Worm (Caenorhabditis elegans) whole organism, late embryonic: ENCODE measurements around the gene slmp-1.

ENCODE experiments used
- C08G9.2 ChIP-seq: sonication (generic microtip); optimal IDR thresholded peaks from 2 replicates; lab custom pipeline; 2016; ENCODE audit warnings: mild to moderate bottlenecking, missing genetic modification characterization, moderate library complexity, missing compliant biosample characterization
- C38D4.7 ChIP-seq: fragments of 200-800 bp; sonication (Bioruptor generic); optimal IDR thresholded peaks from 2 replicates; lab custom pipeline; 2018; ENCODE audit warnings: mild to moderate bottlenecking, missing genetic modification characterization, moderate library complexity, missing compliant biosample characterization
- F13H6.1 ChIP-seq: sonication (generic microtip); optimal IDR thresholded peaks from 2 replicates; lab custom pipeline; 2016; ENCODE audit warnings: missing genetic modification characterization, missing compliant biosample characterization
- K02D7.2 ChIP-seq: sonication (generic microtip); optimal IDR thresholded peaks from 2 replicates; lab custom pipeline; 2017; ENCODE audit warnings: mild to moderate bottlenecking, missing genetic modification characterization, missing compliant biosample characterization
- K09A11.1 ChIP-seq: sonication (generic microtip); optimal IDR thresholded peaks from 2 replicates; lab custom pipeline; 2017; ENCODE audit warnings: antibody characterized with exemption, mild to moderate bottlenecking, missing genetic modification characterization, missing compliant biosample characterization; ENCODE audit not compliant: insufficient read depth
- T23F11.4 ChIP-seq: fragments of 200-800 bp; sonication (Bioruptor generic); optimal IDR thresholded peaks from 2 replicates; lab custom pipeline; 2018; ENCODE audit warnings: mild to moderate bottlenecking, missing genetic modification characterization, missing compliant biosample characterization
- ahr-1 ChIP-seq: sonication (generic microtip); optimal IDR thresholded peaks from 2 replicates; lab custom pipeline; 2016; ENCODE audit warnings: missing genetic modification characterization, missing compliant biosample characterization
- ama-1 ChIP-seq: fragments of 150-350 bp; optimal IDR thresholded peaks from 2 replicates; lab custom pipeline; 2014
- ceh-18 ChIP-seq: sonication (generic microtip); optimal IDR thresholded peaks from 2 replicates; lab custom pipeline; 2016; ENCODE audit warnings: missing genetic modification characterization, missing compliant biosample characterization
- ceh-2 ChIP-seq: sonication (generic microtip); optimal IDR thresholded peaks from 2 replicates; lab custom pipeline; 2016; ENCODE audit warnings: missing genotype, missing genetic modification characterization, missing compliant biosample characterization
- ceh-22 ChIP-seq: sonication (generic microtip); optimal IDR thresholded peaks from 2 replicates; lab custom pipeline; 2017; ENCODE audit warnings: missing biosample characterization, missing genetic modification characterization
- ceh-24 ChIP-seq: sonication (generic microtip); optimal IDR thresholded peaks from 2 replicates; lab custom pipeline; 2016; ENCODE audit warnings: mild to moderate bottlenecking, missing genetic modification characterization, missing compliant biosample characterization
- ceh-30 ChIP-seq: fragments of 150-350 bp; optimal IDR thresholded peaks from 2 replicates; lab custom pipeline; 2014; ENCODE audit warnings: missing biosample characterization, missing genetic modification characterization
- ceh-31 ChIP-seq: sonication (generic microtip); optimal IDR thresholded peaks from 2 replicates; lab custom pipeline; 2016; ENCODE audit warnings: missing genetic modification characterization, missing compliant biosample characterization
- ceh-34 ChIP-seq: sonication (generic microtip); optimal IDR thresholded peaks from 2 replicates; lab custom pipeline; 2016; ENCODE audit warnings: mild to moderate bottlenecking, missing genetic modification characterization, missing compliant biosample characterization
- che-1 ChIP-seq: sonication (generic microtip); optimal IDR thresholded peaks from 2 replicates; lab custom pipeline; 2016; ENCODE audit warnings: mild to moderate bottlenecking, missing genetic modification characterization, missing compliant biosample characterization
- elt-2 ChIP-seq: sonication (generic microtip); optimal IDR thresholded peaks from 2 replicates; lab custom pipeline; 2016; ENCODE audit warnings: missing genetic modification reagents, missing genetic modification characterization, missing compliant biosample characterization
- elt-4 ChIP-seq: sonication (generic microtip); optimal IDR thresholded peaks from 2 replicates; lab custom pipeline; 2016; ENCODE audit warnings: missing genetic modification characterization, missing compliant biosample characterization
- ets-4 ChIP-seq: sonication (generic microtip); optimal IDR thresholded peaks from 2 replicates; lab custom pipeline; 2016; ENCODE audit warnings: missing genetic modification characterization, missing compliant biosample characterization
- eyg-1 ChIP-seq: sonication (generic microtip); optimal IDR thresholded peaks from 2 replicates; lab custom pipeline; 2016; ENCODE audit warnings: missing genotype, missing genetic modification characterization, missing compliant biosample characterization
- fax-1 ChIP-seq: sonication (generic microtip); optimal IDR thresholded peaks from 2 replicates; lab custom pipeline; 2016; ENCODE audit warnings: missing genotype, missing genetic modification characterization, missing compliant biosample characterization
- fkh-10 ChIP-seq: fragments of 150-350 bp; optimal IDR thresholded peaks from 2 replicates; lab custom pipeline; 2014; ENCODE audit warnings: missing biosample characterization, missing genetic modification reagents, missing genetic modification characterization
- gmeb-2 ChIP-seq: sonication (generic microtip); optimal IDR thresholded peaks from 2 replicates; lab custom pipeline; 2016; ENCODE audit warnings: missing genetic modification characterization, inconsistent platforms, missing compliant biosample characterization
- hlh-13 ChIP-seq: fragments of 200-800 bp; sonication (Bioruptor generic); optimal IDR thresholded peaks from 2 replicates; lab custom pipeline; 2018; ENCODE audit warnings: mild to moderate bottlenecking, missing genetic modification characterization, missing compliant biosample characterization
- hlh-15 ChIP-seq: sonication (generic microtip); optimal IDR thresholded peaks from 2 replicates; lab custom pipeline; 2016; ENCODE audit warnings: missing genetic modification characterization, missing compliant biosample characterization
- hlh-8 ChIP-seq: sonication (generic microtip); optimal IDR thresholded peaks from 2 replicates; lab custom pipeline; 2016; ENCODE audit warnings: missing genotype, missing genetic modification characterization, missing compliant biosample characterization
- lin-11 ChIP-seq: fragments of 200-800 bp; sonication (Bioruptor generic); optimal IDR thresholded peaks from 2 replicates; lab custom pipeline; 2018; ENCODE audit warnings: mild to moderate bottlenecking, missing genetic modification characterization, missing compliant biosample characterization
- nfya-1 ChIP-seq: sonication (generic microtip); optimal IDR thresholded peaks from 2 replicates; lab custom pipeline; 2017; ENCODE audit warnings: missing genetic modification characterization, mild to moderate bottlenecking, missing compliant biosample characterization, antibody characterized with exemption, moderate library complexity
- nhr-11 ChIP-seq: fragments of 150-350 bp; optimal IDR thresholded peaks from 2 replicates; lab custom pipeline; 2014; ENCODE audit warnings: missing biosample characterization, missing genetic modification characterization
- nhr-232 ChIP-seq: sonication (generic microtip); optimal IDR thresholded peaks from 2 replicates; lab custom pipeline; 2016; ENCODE audit warnings: missing genetic modification characterization, missing compliant biosample characterization
- npax-4 ChIP-seq: sonication (generic microtip); optimal IDR thresholded peaks from 2 replicates; lab custom pipeline; 2016; ENCODE audit warnings: missing genetic modification characterization, missing compliant biosample characterization
- odd-2 ChIP-seq: sonication (generic microtip); optimal IDR thresholded peaks from 2 replicates; lab custom pipeline; 2017; ENCODE audit warnings: antibody characterized with exemption, mild to moderate bottlenecking, missing genetic modification characterization, missing compliant biosample characterization
- pat-9 ChIP-seq: fragments of 200-800 bp; sonication (Bioruptor generic); optimal IDR thresholded peaks from 2 replicates; lab custom pipeline; 2018; ENCODE audit warnings: mild to moderate bottlenecking, missing genetic modification characterization, moderate library complexity, missing compliant biosample characterization
- pax-1 ChIP-seq: fragments of 150-350 bp; optimal IDR thresholded peaks from 2 replicates; lab custom pipeline; 2014; ENCODE audit warnings: missing biosample characterization, missing genetic modification characterization
- pha-2 ChIP-seq: sonication (generic microtip); optimal IDR thresholded peaks from 2 replicates; lab custom pipeline; 2017; ENCODE audit warnings: mild to moderate bottlenecking, missing genetic modification characterization, missing compliant biosample characterization
- pha-4 ChIP-seq: fragments of 150-350 bp; optimal IDR thresholded peaks from 2 replicates; lab custom pipeline; 2018; ENCODE audit warnings: missing biosample characterization, missing genetic modification reagents, missing genetic modification characterization
- pqm-1 ChIP-seq: sonication (generic microtip); optimal IDR thresholded peaks from 2 replicates; lab custom pipeline; 2016; ENCODE audit warnings: missing genetic modification characterization, missing compliant biosample characterization
- rnt-1 ChIP-seq: sonication (generic microtip); optimal IDR thresholded peaks from 2 replicates; lab custom pipeline; 2016; ENCODE audit warnings: missing genetic modification characterization, missing compliant biosample characterization
- sdc-2 ChIP-seq: sonication (generic microtip); optimal IDR thresholded peaks from 2 replicates; lab custom pipeline; 2016; ENCODE audit warnings: missing genotype, missing genetic modification characterization, missing compliant biosample characterization
- sox-2 ChIP-seq: fragments of 200-800 bp; sonication (Bioruptor generic); IDR thresholded peaks from 2 replicates; pipeline ENCODE4 v1.3.6; 2022; ENCODE audit warnings: missing genetic modification reagents, missing genetic modification characterization, missing compliant biosample characterization
- sox-4 ChIP-seq: sonication (generic microtip); optimal IDR thresholded peaks from 2 replicates; lab custom pipeline; 2017; ENCODE audit warnings: mild to moderate bottlenecking, missing genetic modification characterization, inconsistent platforms, missing compliant biosample characterization
- tbx-2 ChIP-seq: sonication (generic microtip); optimal IDR thresholded peaks from 2 replicates; lab custom pipeline; 2016; ENCODE audit warnings: missing genetic modification characterization, missing compliant biosample characterization
- tbx-7 ChIP-seq: sonication (generic microtip); optimal IDR thresholded peaks from 2 replicates; lab custom pipeline; 2016; ENCODE audit warnings: missing genotype, missing genetic modification characterization, missing compliant biosample characterization
- unc-42 ChIP-seq: sonication (generic microtip); optimal IDR thresholded peaks from 2 replicates; lab custom pipeline; 2016; ENCODE audit warnings: missing genotype, missing genetic modification characterization, missing compliant biosample characterization
- unc-55 ChIP-seq: sonication (generic microtip); optimal IDR thresholded peaks from 2 replicates; lab custom pipeline; 2017; ENCODE audit warnings: missing biosample characterization, missing genetic modification reagents, missing genetic modification characterization
- unc-86 ChIP-seq: sonication (generic microtip); optimal IDR thresholded peaks from 2 replicates; lab custom pipeline; 2016; ENCODE audit warnings: missing genetic modification characterization, missing compliant biosample characterization

slmp-1 gene

DNA sequence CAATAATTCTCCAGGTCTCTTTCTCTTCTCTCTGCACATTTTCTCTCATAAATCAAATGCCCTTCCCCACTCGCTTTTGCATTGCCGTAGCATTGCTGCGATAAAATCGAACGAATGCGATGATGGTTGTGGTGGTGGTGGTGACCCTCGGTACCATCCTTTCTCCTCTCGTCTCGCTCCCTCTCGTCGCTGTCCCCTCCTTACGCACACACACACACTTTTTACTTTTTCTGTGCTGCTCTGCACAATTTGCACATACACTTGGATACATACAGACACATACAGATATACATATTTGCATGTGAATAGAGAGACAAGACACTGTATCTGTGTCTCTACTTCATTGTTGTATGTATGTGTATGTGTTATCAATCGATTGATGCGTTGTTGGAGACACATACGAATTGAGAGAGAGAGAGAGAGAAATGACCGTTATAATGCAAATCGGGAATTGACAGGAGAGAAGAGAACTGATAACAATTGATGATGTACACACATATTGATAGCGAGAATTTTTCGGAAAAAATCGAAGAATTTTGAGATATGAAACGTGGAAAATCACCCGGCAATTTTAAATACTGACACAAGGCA lies 14.1 kb downstream of the slmp-1 start (continued):
- TF ChIP-seq elt-4 (tag; lab: Kevin White, UChicago) (no peak), unc-55 (peak; percentile 97), ceh-24 (tag; lab: Kevin White, UChicago) (no peak), ceh-30 (tag; lab: Kevin White, UChicago) (no peak), ahr-1 (no peak), hlh-13 (GFP tag; lab: Kevin White, UChicago) (no peak), eyg-1 (tag; lab: Kevin White, UChicago) (peak; percentile 43), pax-1 (tag; lab: Kevin White, UChicago) (no peak), elt-2 (peak; percentile 92), K02D7.2 (tag; lab: Kevin White, UChicago) (no peak), pha-2 (tag; lab: Kevin White, UChicago) (peak; percentile 61), tbx-2 (tag; lab: Kevin White, UChicago) (peak; percentile 53), odd-2 (tag; lab: Kevin White, UChicago) (no peak), unc-86 (tag; lab: Kevin White, UChicago) (no peak), pqm-1 (tag; lab: Kevin White, UChicago) (peak; percentile 72), fkh-10 (GFP tag; lab: Kevin White, UChicago) (no peak), ceh-34 (tag; lab: Kevin White, UChicago) (peak; percentile 63), sox-4 (tag; lab: Kevin White, UChicago) (peak; percentile 27), sox-2 (GFP tag; lab: Robert Waterston, UW) (no peak), nhr-11 (tag; lab: Kevin White, UChicago) (no peak), ama-1 (lab: Kevin White, UChicago) (no peak), ceh-31 (tag; lab: Kevin White, UChicago) (peak; percentile 37), sdc-2 (tag; lab: Kevin White, UChicago) (peak; percentile 43), nfya-1 (tag; lab: Kevin White, UChicago) (peak; percentile 43), hlh-8 (no peak)
- TF ChIP-seq, all 69 proteins: peak for 21

DNA sequence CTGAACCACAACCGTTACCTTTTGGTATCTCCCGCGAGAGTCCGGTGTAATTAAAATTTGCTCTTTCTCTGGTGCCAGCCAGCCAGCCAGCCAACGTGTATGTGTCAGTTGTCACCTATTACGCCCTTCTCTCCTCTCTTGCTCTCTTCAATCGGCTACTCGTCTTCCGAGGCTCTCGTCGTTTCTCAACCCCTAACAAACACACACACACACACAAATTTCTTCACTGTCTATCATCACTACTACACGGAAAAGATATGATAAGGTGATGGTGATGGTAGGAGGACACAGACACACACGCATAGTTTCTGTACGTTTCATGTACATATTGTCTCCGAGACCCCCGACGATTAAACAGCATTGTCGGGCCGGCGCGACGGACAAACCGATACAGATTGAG lies 18.1 kb downstream of the slmp-1 start:
- TF ChIP-seq gmeb-2 (tag; lab: Kevin White, UChicago) (no peak), ceh-34 (tag; lab: Kevin White, UChicago) (peak; percentile 43), ceh-18 (tag; lab: Kevin White, UChicago) (peak; percentile 55), tbx-2 (tag; lab: Kevin White, UChicago) (peak; percentile 53), pha-4 (no peak), rnt-1 (tag; lab: Kevin White, UChicago) (peak; percentile 38), elt-2 (peak; percentile 73), pha-2 (tag; lab: Kevin White, UChicago) (peak; percentile 27), sox-4 (tag; lab: Kevin White, UChicago) (no peak), hlh-15 (tag; lab: Kevin White, UChicago) (no peak), F13H6.1 (no peak), nfya-1 (tag; lab: Kevin White, UChicago) (peak; percentile 21), ahr-1 (no peak)
- TF ChIP-seq, all 69 proteins: peak for 7

- peak; percentile 68 for TF ChIP-seq tbx-2 (tag; lab: Kevin White, UChicago)
- TF ChIP-seq T23F11.4 = peak; percentile 47
- peak; percentile 17 for TF ChIP-seq che-1 (tag; lab: Kevin White, UChicago)
- TF ChIP-seq rnt-1 (tag; lab: Kevin White, UChicago) = peak; percentile 86
- no peak for TF ChIP-seq pat-9
- peak; percentile 64 for TF ChIP-seq ceh-2 (tag; lab: Kevin White, UChicago)
- no peak for TF ChIP-seq npax-4 (tag; lab: Kevin White, UChicago)
- no peak for TF ChIP-seq unc-42 (tag; lab: Kevin White, UChicago)
- peak; percentile 49 for TF ChIP-seq C08G9.2 (tag; lab: Kevin White, UChicago)
- peak; percentile 26 for TF ChIP-seq odd-2 (tag; lab: Kevin White, UChicago)
- TF ChIP-seq sdc-2 (tag; lab: Kevin White, UChicago) = peak; percentile 57
- TF ChIP-seq fax-1 (tag; lab: Kevin White, UChicago) = no peak
- TF ChIP-seq ets-4 (tag; lab: Kevin White, UChicago) = peak; percentile 8
- peak; percentile 53 for TF ChIP-seq sox-2 (GFP tag; lab: Robert Waterston, UW)
- peak; percentile 36 for TF ChIP-seq hlh-13 (GFP tag; lab: Kevin White, UChicago)
- TF ChIP-seq C38D4.7 (GFP tag; lab: Kevin White, UChicago) = peak; percentile 36
- TF ChIP-seq ceh-18 (tag; lab: Kevin White, UChicago) = no peak
- TF ChIP-seq tbx-7 (tag; lab: Kevin White, UChicago) = peak; percentile 51
- TF ChIP-seq nhr-232 (tag; lab: Kevin White, UChicago) = peak; percentile 32
- no peak for TF ChIP-seq ceh-22 (tag; lab: Kevin White, UChicago)
- TF ChIP-seq F13H6.1 = peak; percentile 47
- peak; percentile 29 for TF ChIP-seq lin-11 (tag; lab: Kevin White, UChicago)
- peak; percentile 73 for TF ChIP-seq ceh-34 (tag; lab: Kevin White, UChicago)
- TF ChIP-seq K09A11.1 (tag; lab: Kevin White, UChicago) = peak; percentile 46
- peak; percentile 50 for TF ChIP-seq unc-55
Observed at ce11 chrIV:3232694-3233372, 19.3 kb downstream of the slmp-1 start.
